Fruit fly (Drosophila melanogaster): Measurements from ENCODE around the gene CG32246.
A peak's percentile ranks its signal among the peaks of the same experiment; 100 is the strongest.

The CG32246 gene

dm6 chr3L:4620919-4621318 is at the start of gene CG32246:
CG32246 (plus strand) TSS chr3L:4621219.
- no peak for TF ChIP-seq CG32121 (GFP tag; IDR thresholded peaks at IDR 0.05)

dm6 chr3L:4574439-4574838 is 46.6 kb upstream of the CG32246 start:
- no peak for TF ChIP-seq Pif1A (GFP tag; optimal IDR thresholded peaks at IDR 0.05)

dm6 chr3L:4575392-4575791 is 45.6 kb upstream of the CG32246 start:
- TF ChIP-seq EcR (GFP tag; optimal IDR thresholded peaks at IDR 0.05), result no peak
- no peak for TF ChIP-seq CG34367 (tag; optimal IDR thresholded peaks at IDR 0.05)
- no peak for TF ChIP-seq Snoo (tag; optimal IDR thresholded peaks at IDR 0.05)
- no peak for TF ChIP-seq Ets98B (GFP tag; IDR thresholded peaks at IDR 0.05)
- no peak for TF ChIP-seq CG13204 (GFP tag; optimal IDR thresholded peaks at IDR 0.05)
- no peak for TF ChIP-seq CG4496 (GFP tag; IDR thresholded peaks at IDR 0.05)
- no peak for TF ChIP-seq CG14655 (GFP tag; optimal IDR thresholded peaks at IDR 0.05)
- no peak for TF ChIP-seq CG8159 (tag; optimal IDR thresholded peaks at IDR 0.05)
- no peak for TF ChIP-seq Pif1B (GFP tag; optimal IDR thresholded peaks at IDR 0.05)
- TF ChIP-seq Pif1A (GFP tag; optimal IDR thresholded peaks at IDR 0.05), result no peak
- no peak for TF ChIP-seq CG12605 (GFP tag; IDR thresholded peaks at IDR 0.05)
- TF ChIP-seq CG15710 (tag; optimal IDR thresholded peaks at IDR 0.05), result no peak
- TF ChIP-seq D1 (tag; optimal IDR thresholded peaks at IDR 0.05), result no peak
- no peak for TF ChIP-seq fd96Ca (GFP tag; IDR thresholded peaks at IDR 0.05)

- TF ChIP-seq CG14655 (GFP tag; optimal IDR thresholded peaks at IDR 0.05), result no peak
- TF ChIP-seq CG15710 (tag; optimal IDR thresholded peaks at IDR 0.05), result no peak
- no peak for TF ChIP-seq fd96Ca (GFP tag; IDR thresholded peaks at IDR 0.05)
- TF ChIP-seq CG9948 (tag; optimal IDR thresholded peaks at IDR 0.05), result no peak
- no peak for TF ChIP-seq CG4496 (GFP tag; IDR thresholded peaks at IDR 0.05)
- TF ChIP-seq CG8159 (tag; optimal IDR thresholded peaks at IDR 0.05), result no peak
These were observed 31.0 kb upstream of the CG32246 start for dm6 chr3L:4590051-4590450.

dm6 chr3L:4599747-4600146 is 21.3 kb upstream of the CG32246 start:
- TF ChIP-seq CG9948 (tag; optimal IDR thresholded peaks at IDR 0.05) (no peak), CG32121 (GFP tag; IDR thresholded peaks at IDR 0.05) (no peak), CG10348 (GFP tag; IDR thresholded peaks at IDR 0.05) (no peak), CG14655 (GFP tag; optimal IDR thresholded peaks at IDR 0.05) (no peak), CG17806 (tag; optimal IDR thresholded peaks at IDR 0.05) (no peak), CG4496 (GFP tag; IDR thresholded peaks at IDR 0.05) (no peak)

- TF ChIP-seq EcR (GFP tag; optimal IDR thresholded peaks at IDR 0.05) (peak; percentile 52), D1 (tag; optimal IDR thresholded peaks at IDR 0.05) (no peak)
These were observed 18.7 kb upstream of the CG32246 start for dm6 chr3L:4602333-4602732.

dm6 chr3L:4603439-4603838 is 17.6 kb upstream of the CG32246 start:
- no peak for TF ChIP-seq CG4496 (GFP tag; IDR thresholded peaks at IDR 0.05)
- TF ChIP-seq CG14655 (GFP tag; optimal IDR thresholded peaks at IDR 0.05), result peak; percentile 22
- peak; percentile 22 for TF ChIP-seq CG34367 (tag; optimal IDR thresholded peaks at IDR 0.05)
- no peak for TF ChIP-seq Pif1B (GFP tag; optimal IDR thresholded peaks at IDR 0.05)
- TF ChIP-seq CG12605 (GFP tag; IDR thresholded peaks at IDR 0.05), result 0 out of 2 replicates have a peak, but pooled peaks have one; percentile 38
- peak; percentile 83 for TF ChIP-seq EcR (GFP tag; optimal IDR thresholded peaks at IDR 0.05)
- no peak for TF ChIP-seq gl (tag; optimal IDR thresholded peaks at IDR 0.05)
- no peak for TF ChIP-seq CG9948 (tag; optimal IDR thresholded peaks at IDR 0.05)
- TF ChIP-seq Ets98B (GFP tag; IDR thresholded peaks at IDR 0.05), result no peak
- peak; percentile 58 for TF ChIP-seq CG8159 (tag; optimal IDR thresholded peaks at IDR 0.05)
- no peak for TF ChIP-seq CG8301 (tag; optimal IDR thresholded peaks at IDR 0.05)
- peak; percentile 56 for TF ChIP-seq CG15710 (tag; optimal IDR thresholded peaks at IDR 0.05)

- TF ChIP-seq Pif1A (GFP tag; optimal IDR thresholded peaks at IDR 0.05) (no peak), CG9948 (tag; optimal IDR thresholded peaks at IDR 0.05) (no peak), CG10348 (GFP tag; IDR thresholded peaks at IDR 0.05) (no peak), CG12605 (GFP tag; IDR thresholded peaks at IDR 0.05) (no peak), CG34367 (tag; optimal IDR thresholded peaks at IDR 0.05) (no peak), CG14655 (GFP tag; optimal IDR thresholded peaks at IDR 0.05) (no peak), fd96Ca (GFP tag; IDR thresholded peaks at IDR 0.05) (no peak), CG8301 (tag; optimal IDR thresholded peaks at IDR 0.05) (no peak), CG4496 (GFP tag; IDR thresholded peaks at IDR 0.05) (no peak), Snoo (tag; optimal IDR thresholded peaks at IDR 0.05) (no peak)
These were observed 14.1 kb upstream of the CG32246 start for dm6 chr3L:4606739-4607428.

Measured in whole organism, pupa.